Worm (Caenorhabditis elegans) whole organism, L1 larva: Measurements from ENCODE around the gene dpm-3.
A peak's percentile ranks its signal among the peaks of the same experiment; 100 is the strongest.

Experiments used
- aly-2 ChIP-seq: fragments of 150-350 bp; optimal IDR thresholded peaks from 2 replicates; lab custom pipeline; 2014; ENCODE audit warnings: missing biosample characterization, missing genetic modification characterization
- ceh-8 ChIP-seq: fragments of 200-800 bp; sonication (Bioruptor generic); optimal IDR thresholded peaks from 2 replicates; lab custom pipeline; 2018; ENCODE audit warnings: mild to moderate bottlenecking, missing genetic modification characterization, moderate library complexity, missing compliant biosample characterization
- ceh-88 ChIP-seq: fragments of 200-800 bp; sonication (Bioruptor generic); IDR thresholded peaks from 2 replicates; pipeline ENCODE4 v1.3.6; 2022; ENCODE audit warnings: missing genetic modification characterization, missing compliant biosample characterization
- ceh-90 ChIP-seq: sonication (generic microtip); optimal IDR thresholded peaks from 2 replicates; lab custom pipeline; 2016; ENCODE audit warnings: missing genetic modification characterization, missing compliant biosample characterization
- dpl-1 ChIP-seq, 3 experiments: fragments of 150-350 bp in 2 of 3; sonication (generic microtip) in 1 of 3; optimal IDR thresholded peaks; 2 replicates each; lab custom pipeline; 2014 to 2017; ENCODE audit warnings: missing biosample characterization in 3 of 3, missing genetic modification characterization in 3 of 3, missing genetic modification reagents in 3 of 3
- dsc-1 ChIP-seq: sonication (generic microtip); optimal IDR thresholded peaks from 2 replicates; lab custom pipeline; 2016; ENCODE audit warnings: mild to moderate bottlenecking, missing genetic modification characterization, missing compliant biosample characterization
- efl-1 ChIP-seq, 4 experiments: fragments of 150-350 bp; optimal IDR thresholded peaks in 3 of 4; peaks in 1 of 4; 1 replicate in 1 of 4; 2 replicates in 3 of 4; lab custom pipeline; 2014; ENCODE audit warnings: missing biosample characterization in 2 of 4, missing genetic modification characterization in 2 of 4, missing genetic modification reagents in 2 of 4
- elt-2 ChIP-seq: sonication (generic microtip); optimal IDR thresholded peaks from 2 replicates; lab custom pipeline; 2016; ENCODE audit warnings: missing genetic modification characterization, mild to moderate bottlenecking, inconsistent platforms, missing compliant biosample characterization, missing genetic modification reagents
- ets-5 ChIP-seq: fragments of 200-800 bp; sonication (Bioruptor generic); IDR thresholded peaks from 2 replicates; pipeline ENCODE4 v1.3.6; 2022; ENCODE audit warnings: missing genetic modification characterization, missing compliant biosample characterization
- fkh-10 ChIP-seq: sonication (generic microtip); optimal IDR thresholded peaks from 2 replicates; lab custom pipeline; 2017; ENCODE audit warnings: missing biosample characterization, missing genetic modification reagents, missing genetic modification characterization
- grh-1 ChIP-seq: fragments of 200-800 bp; sonication (Bioruptor generic); IDR thresholded peaks from 2 replicates; pipeline ENCODE4 v1.3.6; 2022; ENCODE audit warnings: missing genetic modification reagents, missing genetic modification characterization, missing compliant biosample characterization
- jun-1 ChIP-seq: fragments of 150-350 bp; optimal IDR thresholded peaks from 2 replicates; lab custom pipeline; 2014; ENCODE audit warnings: missing biosample characterization, missing genetic modification reagents, missing genetic modification characterization
- lin-13 ChIP-seq: fragments of 150-350 bp; optimal IDR thresholded peaks from 2 replicates; lab custom pipeline; 2014; ENCODE audit warnings: missing biosample characterization, missing genetic modification reagents, missing genetic modification characterization
- lin-35 ChIP-seq, 2 experiments: fragments of 150-350 bp; optimal IDR thresholded peaks; 2 replicates each; lab custom pipeline; 2014; ENCODE audit warnings: missing biosample characterization in 2 of 2, missing genetic modification characterization in 2 of 2, missing genetic modification reagents in 2 of 2
- lsy-2 ChIP-seq, 2 experiments: fragments of 150-350 bp; optimal IDR thresholded peaks; 2 replicates each; lab custom pipeline; 2014; ENCODE audit warnings: missing biosample characterization in 2 of 2, missing genetic modification characterization in 2 of 2
- mep-1 ChIP-seq: fragments of 150-350 bp; optimal IDR thresholded peaks from 2 replicates; lab custom pipeline; 2014; ENCODE audit warnings: missing biosample characterization, missing genetic modification characterization
- nhr-19 ChIP-seq: fragments of 200-800 bp; sonication (Bioruptor generic); conservative IDR thresholded peaks from 2 replicates; pipeline ENCODE4 v1.3.6; 2022; ENCODE audit warnings: missing genetic modification characterization, missing compliant biosample characterization
- nhr-237 ChIP-seq: fragments of 150-350 bp; optimal IDR thresholded peaks from 2 replicates; lab custom pipeline; 2014; ENCODE audit warnings: missing biosample characterization, missing genetic modification characterization
- nhr-71 ChIP-seq: sonication (generic microtip); optimal IDR thresholded peaks from 2 replicates; lab custom pipeline; 2016; ENCODE audit warnings: mild to moderate bottlenecking, missing genetic modification characterization, moderate library complexity, missing compliant biosample characterization
- nhr-76 ChIP-seq: sonication (generic microtip); optimal IDR thresholded peaks from 2 replicates; lab custom pipeline; 2017; ENCODE audit warnings: missing biosample characterization, missing genetic modification characterization
- nhr-84 ChIP-seq: sonication (generic microtip); optimal IDR thresholded peaks from 2 replicates; lab custom pipeline; 2017; ENCODE audit warnings: missing biosample characterization, missing genetic modification characterization
- nhr-90 ChIP-seq: sonication (generic microtip); optimal IDR thresholded peaks from 2 replicates; lab custom pipeline; 2016; ENCODE audit warnings: mild to moderate bottlenecking, missing genetic modification characterization, missing compliant biosample characterization; ENCODE audit not compliant: poor library complexity
- pag-3 ChIP-seq: sonication (generic microtip); optimal IDR thresholded peaks from 2 replicates; lab custom pipeline; 2017; ENCODE audit warnings: missing genetic modification characterization, mild to moderate bottlenecking, missing compliant biosample characterization, antibody characterized with exemption, borderline replicate concordance; ENCODE audit not compliant: insufficient read depth
- pax-3 ChIP-seq: fragments of 200-800 bp; sonication (Bioruptor generic); optimal IDR thresholded peaks from 2 replicates; lab custom pipeline; 2018; ENCODE audit warnings: mild to moderate bottlenecking, missing genetic modification characterization, moderate library complexity, missing compliant biosample characterization
- pqm-1 ChIP-seq: sonication (generic microtip); optimal IDR thresholded peaks from 3 replicates; lab custom pipeline; 2017; ENCODE audit warnings: missing biosample characterization, missing genetic modification characterization
- rnt-1 ChIP-seq: sonication (generic microtip); optimal IDR thresholded peaks from 2 replicates; lab custom pipeline; 2016; ENCODE audit warnings: mild to moderate bottlenecking, missing genetic modification characterization, moderate library complexity, missing compliant biosample characterization
- skn-1 ChIP-seq: fragments of 150-350 bp; optimal IDR thresholded peaks from 2 replicates; lab custom pipeline; 2014; ENCODE audit warnings: missing biosample characterization, missing genetic modification characterization
- snpc-4 ChIP-seq: fragments of 150-350 bp; optimal IDR thresholded peaks from 2 replicates; lab custom pipeline; 2014; ENCODE audit warnings: missing biosample characterization, missing genetic modification characterization
- swsn-7 ChIP-seq: sonication (generic microtip); optimal IDR thresholded peaks from 2 replicates; lab custom pipeline; 2016; ENCODE audit warnings: missing genetic modification characterization, missing compliant biosample characterization
- unc-86 ChIP-seq: sonication (generic microtip); optimal IDR thresholded peaks from 2 replicates; lab custom pipeline; 2016; ENCODE audit warnings: missing genetic modification characterization, missing compliant biosample characterization
- vab-15 ChIP-seq: sonication (generic microtip); optimal IDR thresholded peaks from 2 replicates; lab custom pipeline; 2017; ENCODE audit warnings: missing genotype, mild to moderate bottlenecking, missing genetic modification characterization, missing compliant biosample characterization

The dpm-3 gene

ce11 chrIV:12408625-12409024 is 17.2 kb downstream of the dpm-3 start, which contains the start of gene dsb-1:
Gene dsb-1 (plus strand): TSS chrIV:12408925.
- TF ChIP-seq ceh-88 (GFP tag; lab: Robert Waterston, UW) = no peak
- TF ChIP-seq dpl-1 (GFP tag; optimal IDR thresholded peaks at IDR 0.05; lab: Kevin White, UChicago) = peak in 1 of 3 experiments; percentile 6

- TF ChIP-seq elt-2 (tag; lab: Kevin White, UChicago) = no peak
- TF ChIP-seq skn-1 (tag; lab: Kevin White, UChicago) = no peak
- no peak for TF ChIP-seq ets-5 (GFP tag; lab: Robert Waterston, UW)
- TF ChIP-seq swsn-7 (tag; lab: Kevin White, UChicago) = no peak
- TF ChIP-seq rnt-1 (tag; lab: Kevin White, UChicago) = no peak
- TF ChIP-seq unc-86 = no peak
- no peak for TF ChIP-seq nhr-237 (tag; lab: Kevin White, UChicago)
- TF ChIP-seq snpc-4 (tag; lab: Kevin White, UChicago) = no peak
- TF ChIP-seq lin-13 (GFP tag; lab: Kevin White, UChicago) = no peak
- TF ChIP-seq grh-1 (GFP tag; lab: Robert Waterston, UW) = no peak
- no peak for TF ChIP-seq pag-3 (tag; lab: Kevin White, UChicago)
- TF ChIP-seq jun-1 (tag; lab: Kevin White, UChicago) = no peak
- no peak for TF ChIP-seq nhr-76 (tag; lab: Kevin White, UChicago)
- no peak for TF ChIP-seq pax-3 (tag; lab: Kevin White, UChicago)
- TF ChIP-seq dsc-1 (tag; lab: Kevin White, UChicago) = no peak
- no peak for TF ChIP-seq nhr-84 (tag; lab: Kevin White, UChicago)
- no peak for TF ChIP-seq ceh-90 (tag; lab: Kevin White, UChicago)
- no peak for TF ChIP-seq nhr-90
These were observed 18.8 kb downstream of the dpm-3 start, which contains the start of gene acl-13 for ce11 chrIV:12410167-12410566. Gene acl-13 (plus strand): TSS chrIV:12410467.

- TF ChIP-seq ceh-8 (GFP tag; lab: Kevin White, UChicago) (no peak), pqm-1 (tag; lab: Kevin White, UChicago) (no peak), fkh-10 (GFP tag; lab: Kevin White, UChicago) (peak; percentile 71), efl-1 (optimal IDR thresholded peaks at IDR 0.05; lab: Kevin White, UChicago) (no peak), efl-1 (GFP tag; optimal IDR thresholded peaks at IDR 0.05 in 1 of 2; lab: Kevin White, UChicago) (peak in 1 of 2 experiments; percentile 28)
These were observed 23.2 kb downstream of the dpm-3 start for ce11 chrIV:12414601-12415000.

ce11 chrIV:12416629-12417404 is 25.4 kb downstream of the dpm-3 start:
- TF ChIP-seq nhr-71 (tag; lab: Kevin White, UChicago) = peak; percentile 13
- peak in 1 of 2 experiments; percentile 10 for TF ChIP-seq lin-35 (GFP tag; optimal IDR thresholded peaks at IDR 0.05; lab: Kevin White, UChicago)
- no peak for TF ChIP-seq vab-15 (tag; lab: Kevin White, UChicago)
- TF ChIP-seq lsy-2 (tag; optimal IDR thresholded peaks at IDR 0.05; lab: Kevin White, UChicago) = peak in 1 of 2 experiments; percentile 24
- no peak for TF ChIP-seq aly-2
- no peak for TF ChIP-seq mep-1 (tag; lab: Kevin White, UChicago)
- peak; percentile 21 for TF ChIP-seq rnt-1 (tag; lab: Kevin White, UChicago)
- peak; percentile 34 for TF ChIP-seq nhr-19 (GFP tag; lab: Robert Waterston, UW)
- TF ChIP-seq efl-1 (optimal IDR thresholded peaks at IDR 0.05; lab: Kevin White, UChicago) = peak in 1 of 2 experiments; percentile 10
- peak in 1 of 2 experiments; percentile 87 for TF ChIP-seq efl-1 (GFP tag; optimal IDR thresholded peaks at IDR 0.05 in 1 of 2; lab: Kevin White, UChicago)
